Fruit fly (Drosophila melanogaster): ENCODE data around the gene sw.
"Not testable (repeated sequence)": the region's sequence is repeated elsewhere in the genome, so short reads cannot be mapped to it uniquely, and the experiment has no call there.

sw gene

dm6 chrX:20240518-20241186, 4.5 kb upstream of the sw start:
- TF ChIP-seq CG8159 (tag; optimal IDR thresholded peaks at IDR 0.05) = no peak

- TF ChIP-seq CG10348 (GFP tag; IDR thresholded peaks at IDR 0.05) = no peak
- TF ChIP-seq CG8159 (tag; optimal IDR thresholded peaks at IDR 0.05) = no peak
- TF ChIP-seq Snoo (tag; optimal IDR thresholded peaks at IDR 0.05) = no peak
- TF ChIP-seq D1 (tag; optimal IDR thresholded peaks at IDR 0.05) = no peak
- no peak for TF ChIP-seq Pif1B (GFP tag; optimal IDR thresholded peaks at IDR 0.05)
- no peak for TF ChIP-seq fd96Ca (GFP tag; IDR thresholded peaks at IDR 0.05)
- TF ChIP-seq CG15710 (tag; optimal IDR thresholded peaks at IDR 0.05) = no peak
- TF ChIP-seq CG12605 (GFP tag; IDR thresholded peaks at IDR 0.05) = no peak
- no peak for TF ChIP-seq CG34367 (tag; optimal IDR thresholded peaks at IDR 0.05)
- no peak for TF ChIP-seq gl (tag; optimal IDR thresholded peaks at IDR 0.05)
- no peak for TF ChIP-seq rn (GFP tag; IDR thresholded peaks at IDR 0.05)
- TF ChIP-seq Ets98B (GFP tag; IDR thresholded peaks at IDR 0.05) = peak; percentile 35; the same call in 1 of the 2 replicates
- peak; percentile 11; the same call in 1 of the 2 replicates for TF ChIP-seq CG32121 (GFP tag; IDR thresholded peaks at IDR 0.05)
- TF ChIP-seq CG13204 (GFP tag; optimal IDR thresholded peaks at IDR 0.05) = no peak
- 0 out of 3 replicates have a peak, but pooled peaks have one; percentile 53 for TF ChIP-seq CG4496 (GFP tag; IDR thresholded peaks at IDR 0.05)
- no peak for TF ChIP-seq Pif1A (GFP tag; optimal IDR thresholded peaks at IDR 0.05)
- no peak for TF ChIP-seq CG9948 (tag; optimal IDR thresholded peaks at IDR 0.05)
- TF ChIP-seq CG8301 (tag; optimal IDR thresholded peaks at IDR 0.05) = no peak
- TF ChIP-seq EcR (GFP tag; optimal IDR thresholded peaks at IDR 0.05) = peak; percentile 60
- TF ChIP-seq CG17806 (tag; optimal IDR thresholded peaks at IDR 0.05) = no peak
These were observed 3.4 kb upstream of the sw start, which contains the start of gene obst-A for dm6 chrX:20239608-20239941. obst-A (plus strand) TSS chrX:20239855.

DNA sequence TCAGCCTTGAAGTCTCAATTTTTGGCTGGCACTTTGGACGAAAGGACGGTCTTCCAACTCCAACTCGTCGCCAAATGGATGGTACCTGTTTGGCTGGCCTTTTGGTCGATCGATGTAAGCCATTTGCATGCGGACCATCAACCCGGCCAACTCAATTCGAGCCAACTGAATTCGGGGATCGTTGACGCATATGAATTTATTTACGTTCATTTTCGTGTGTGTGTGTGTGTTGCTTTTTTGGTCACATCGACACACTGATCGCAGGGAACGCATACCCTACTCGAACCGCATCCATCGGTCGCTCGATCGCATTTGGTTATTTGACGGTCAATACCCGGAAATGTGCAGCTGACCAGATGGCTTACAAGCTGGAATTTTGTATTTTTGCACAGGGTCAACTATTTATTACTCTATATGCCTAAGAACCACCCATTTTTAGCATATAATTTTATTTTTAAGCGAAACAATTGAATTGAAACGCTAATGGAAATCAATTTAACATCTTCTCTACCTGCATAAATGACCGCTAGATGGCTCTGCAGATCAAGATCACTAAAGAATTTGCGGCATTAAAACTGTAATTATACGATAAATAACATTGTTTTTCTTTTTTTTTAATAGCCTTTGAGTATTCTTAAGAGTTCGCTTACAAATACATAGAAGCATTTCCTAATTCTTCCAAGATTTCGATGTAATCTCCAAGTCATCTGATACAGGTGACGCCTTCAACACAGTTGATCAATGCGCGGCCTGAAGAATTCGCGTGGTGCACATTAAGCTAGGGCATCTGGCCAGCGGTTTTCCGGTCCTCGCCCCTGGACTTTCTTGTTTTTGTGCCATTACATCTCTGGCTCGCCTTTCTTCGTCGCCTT, 2.8 kb upstream of the sw start:
- TF ChIP-seq Snoo (tag; optimal IDR thresholded peaks at IDR 0.05) (no peak), CG12605 (GFP tag; IDR thresholded peaks at IDR 0.05) (no peak), CG14655 (GFP tag; optimal IDR thresholded peaks at IDR 0.05) (peak; percentile 17), fd96Ca (GFP tag; IDR thresholded peaks at IDR 0.05) (no peak), CG9948 (tag; optimal IDR thresholded peaks at IDR 0.05) (no peak), EcR (GFP tag; optimal IDR thresholded peaks at IDR 0.05) (peak; percentile 43)

dm6 chrX:20237914-20238313, 1.7 kb upstream of the sw start:
- TF ChIP-seq EcR (GFP tag; optimal IDR thresholded peaks at IDR 0.05) (peak; percentile 50), CG8301 (tag; optimal IDR thresholded peaks at IDR 0.05) (no peak)

DNA sequence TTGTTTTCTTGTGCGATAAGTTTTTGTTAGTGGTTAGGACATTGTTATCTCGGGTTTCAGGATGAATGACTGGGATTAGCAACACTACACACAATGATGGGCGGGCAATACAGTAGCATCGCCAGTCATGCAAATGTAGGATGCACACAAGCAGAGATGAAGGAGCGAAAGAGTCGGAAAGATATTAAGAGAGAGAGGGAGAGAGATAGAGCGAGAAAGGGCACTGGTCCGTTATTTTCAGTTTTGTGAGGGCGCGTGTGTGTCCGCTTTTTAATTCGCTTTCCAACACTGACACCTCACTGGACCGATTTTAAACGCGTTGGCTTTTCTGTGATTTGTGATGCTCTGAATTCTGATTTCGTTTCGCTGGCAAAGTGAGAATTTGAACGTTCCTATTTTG, 4.5 kb downstream of the sw start:
- TF ChIP-seq CG13204 (GFP tag; optimal IDR thresholded peaks at IDR 0.05) = no peak
- no peak for TF ChIP-seq D1 (tag; optimal IDR thresholded peaks at IDR 0.05)

DNA sequence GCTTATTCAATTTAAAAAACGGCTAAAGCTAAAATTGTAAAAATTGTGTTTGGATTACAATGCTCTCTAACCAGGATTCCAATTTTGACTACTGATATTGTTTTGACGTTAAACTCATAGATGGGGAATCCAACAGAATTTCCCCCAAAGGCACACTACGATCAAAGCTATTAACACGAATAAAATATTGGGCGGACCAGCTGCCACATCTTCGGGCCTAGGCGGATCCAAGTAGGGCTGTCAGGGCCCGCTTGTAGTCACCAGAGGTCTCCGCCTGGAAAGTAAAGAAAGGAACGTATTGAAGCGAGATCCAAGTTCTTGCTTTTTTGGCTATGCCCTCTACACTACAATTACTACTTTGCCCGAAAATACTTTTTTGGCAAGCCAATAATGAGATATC, 11.3 kb downstream of the sw start, which contains the start of gene Sdic4:
Sdic4 (minus strand) TSS at position 101 of the 400 bp plus-strand sequence.
- not testable (repeated sequence) for TF ChIP-seq gl (tag; optimal IDR thresholded peaks at IDR 0.05); Snoo (tag; optimal IDR thresholded peaks at IDR 0.05); CG10348 (GFP tag; IDR thresholded peaks at IDR 0.05)

dm6 chrX:20217159-20217558, 19.0 kb downstream of the sw start, which contains the start of gene SdicC:
SdicC (minus strand) TSS chrX:20217259.
- TF ChIP-seq CG13204 (GFP tag; optimal IDR thresholded peaks at IDR 0.05); CG10348 (GFP tag; IDR thresholded peaks at IDR 0.05); CG8159 (tag; optimal IDR thresholded peaks at IDR 0.05): not testable (repeated sequence)

DNA sequence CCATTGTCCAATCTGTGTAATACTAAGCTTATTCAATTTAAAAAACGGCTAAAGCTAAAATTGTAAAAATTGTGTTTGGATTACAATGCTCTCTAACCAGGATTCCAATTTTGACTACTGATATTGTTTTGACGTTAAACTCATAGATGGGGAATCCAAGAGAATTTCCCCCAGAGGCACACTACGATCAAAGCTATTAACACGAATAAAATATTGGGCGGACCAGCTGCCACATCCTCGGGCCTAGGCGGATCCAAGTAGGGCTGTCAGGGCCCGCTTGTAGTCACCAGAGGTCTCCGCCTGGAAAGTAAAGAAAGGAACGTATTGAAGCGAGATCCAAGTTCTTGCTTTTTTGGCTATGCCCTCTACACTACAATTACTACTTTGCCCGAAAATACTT, 26.7 kb downstream of the sw start, which contains the start of gene SdicB:
SdicB (minus strand) TSS at position 101 of the 400 bp plus-strand sequence.
- not testable (repeated sequence) for TF ChIP-seq Pif1B (GFP tag; optimal IDR thresholded peaks at IDR 0.05); CG14655 (GFP tag; optimal IDR thresholded peaks at IDR 0.05); Ets98B (GFP tag; IDR thresholded peaks at IDR 0.05)
